Fruit fly (Drosophila melanogaster) whole organism, prepupa: ENCODE data around the gene robl37BC.

Experiments used
- Blimp-1 ChIP-seq: fragments of 200-800 bp; sonication (Bioruptor generic); optimal IDR thresholded peaks from 3 replicates; lab custom pipeline; 2017; ENCODE audit warnings: missing biosample characterization, missing genetic modification characterization, mild to moderate bottlenecking, moderate library complexity, missing genetic modification reagents
- CG10631 ChIP-seq: fragments of 200-800 bp; sonication (Bioruptor generic); optimal IDR thresholded peaks from 2 replicates; lab custom pipeline; 2016; ENCODE audit warnings: missing biosample characterization, missing genetic modification characterization
- CG10669 ChIP-seq: fragments of 200-800 bp; sonication (Bioruptor generic); optimal IDR thresholded peaks from 3 replicates; lab custom pipeline; 2018; ENCODE audit warnings: missing biosample characterization, mild to moderate bottlenecking, missing genetic modification characterization, moderate library complexity
- CG11294 ChIP-seq: fragments of 200-800 bp; sonication (Bioruptor generic); IDR thresholded peaks from 2 replicates; pipeline ENCODE4 v1.3.6; 2022; ENCODE audit warnings: missing biosample characterization, missing genetic modification characterization
- CG11762 ChIP-seq: fragments of 200-800 bp; sonication (Bioruptor generic); optimal IDR thresholded peaks from 3 replicates; lab custom pipeline; 2016; ENCODE audit warnings: missing biosample characterization, missing genetic modification characterization; ENCODE audit not compliant: insufficient read depth
- CG1621 ChIP-seq: fragments of 200-800 bp; sonication (Bioruptor generic); optimal IDR thresholded peaks from 3 replicates; lab custom pipeline; 2018; ENCODE audit warnings: missing biosample characterization, mild to moderate bottlenecking, missing genetic modification characterization
- CG16779 ChIP-seq: fragments of 200-800 bp; sonication (Bioruptor generic); optimal IDR thresholded peaks from 3 replicates; lab custom pipeline; 2017; ENCODE audit warnings: missing biosample characterization, mild to moderate bottlenecking, missing genetic modification characterization
- CG3032 ChIP-seq: fragments of 200-800 bp; optimal IDR thresholded peaks from 2 replicates; lab custom pipeline; 2019; ENCODE audit warnings: missing biosample characterization, mild to moderate bottlenecking, missing genetic modification characterization, moderate library complexity
- CG31627 ChIP-seq: fragments of 200-800 bp; sonication (Bioruptor generic); optimal IDR thresholded peaks from 3 replicates; lab custom pipeline; 2016; ENCODE audit warnings: missing biosample characterization, missing genetic modification characterization
- CG34406 ChIP-seq: fragments of 200-800 bp; sonication (Bioruptor generic); optimal IDR thresholded peaks from 3 replicates; lab custom pipeline; 2016; ENCODE audit warnings: missing biosample characterization, missing genetic modification characterization
- CG3919 ChIP-seq: fragments of 200-800 bp; sonication (Bioruptor generic); optimal IDR thresholded peaks from 3 replicates; lab custom pipeline; 2016; ENCODE audit warnings: missing biosample characterization, missing genetic modification characterization
- CG6163 ChIP-seq: fragments of 200-800 bp; sonication (Bioruptor generic); IDR thresholded peaks from 3 replicates; pipeline ENCODE4 v1.3.6; 2022; ENCODE audit warnings: missing biosample characterization, missing genetic modification characterization
- CG6276 ChIP-seq: fragments of 200-800 bp; sonication (Bioruptor generic); optimal IDR thresholded peaks from 2 replicates; lab custom pipeline; 2017; ENCODE audit warnings: missing biosample characterization, mild to moderate bottlenecking, missing genetic modification characterization
- CG6792 ChIP-seq: fragments of 200-800 bp; sonication (Bioruptor generic); optimal IDR thresholded peaks from 3 replicates; lab custom pipeline; 2016; ENCODE audit warnings: missing biosample characterization, missing genetic modification characterization
- CG6808 ChIP-seq: fragments of 200-800 bp; sonication (Bioruptor generic); optimal IDR thresholded peaks from 3 replicates; lab custom pipeline; 2017; ENCODE audit warnings: missing biosample characterization, missing genetic modification characterization, mild to moderate bottlenecking, moderate library complexity, missing genetic modification reagents
- CG7368 ChIP-seq: fragments of 200-800 bp; sonication (Bioruptor generic); optimal IDR thresholded peaks from 3 replicates; lab custom pipeline; 2016; ENCODE audit warnings: missing biosample characterization, missing genetic modification characterization
- CG8119 ChIP-seq: fragments of 200-800 bp; sonication (Bioruptor generic); IDR thresholded peaks from 3 replicates; pipeline ENCODE4 v1.3.6; 2022; ENCODE audit warnings: missing biosample characterization, missing genetic modification characterization
- CG8632 ChIP-seq: fragments of 200-800 bp; sonication (Bioruptor generic); optimal IDR thresholded peaks from 3 replicates; lab custom pipeline; 2016; ENCODE audit warnings: missing biosample characterization, missing genetic modification characterization
- CG9139 ChIP-seq: fragments of 200-800 bp; sonication (Bioruptor generic); optimal IDR thresholded peaks from 3 replicates; lab custom pipeline; 2017; ENCODE audit warnings: missing biosample characterization, mild to moderate bottlenecking, missing genetic modification characterization
- Eip75B ChIP-seq: fragments of 200-800 bp; sonication (Bioruptor generic); optimal IDR thresholded peaks from 3 replicates; lab custom pipeline; 2016; ENCODE audit warnings: missing biosample characterization, missing genetic modification characterization
- Eip78C ChIP-seq: fragments of 200-800 bp; sonication (Bioruptor generic); peaks from one replicate; lab custom pipeline; 2016; ENCODE audit warnings: missing biosample characterization, missing genetic modification characterization
- Eip93F ChIP-seq: fragments of 200-800 bp; sonication (Bioruptor generic); optimal IDR thresholded peaks from 2 replicates; lab custom pipeline; 2016; ENCODE audit warnings: missing biosample characterization, mild to moderate bottlenecking, missing genetic modification characterization
- Ets96B ChIP-seq: fragments of 200-800 bp; optimal IDR thresholded peaks from 2 replicates; lab custom pipeline; 2019; ENCODE audit warnings: missing biosample characterization, mild to moderate bottlenecking, missing genetic modification characterization, moderate library complexity
- Gug ChIP-seq: fragments of 200-800 bp; sonication (Bioruptor generic); IDR thresholded peaks from 2 replicates; pipeline ENCODE4 v1.3.6; 2022; ENCODE audit warnings: missing biosample characterization, missing genetic modification characterization
- Hr38 ChIP-seq: sonication (Bioruptor generic); optimal IDR thresholded peaks from 2 replicates; lab custom pipeline; 2016; ENCODE audit warnings: missing biosample characterization, missing genetic modification characterization
- Hr39 ChIP-seq: fragments of 200-800 bp; sonication (Bioruptor generic); optimal IDR thresholded peaks from 2 replicates; lab custom pipeline; 2016; ENCODE audit warnings: missing biosample characterization, missing genetic modification characterization
- Hr4 ChIP-seq: fragments of 200-800 bp; sonication (Bioruptor generic); optimal IDR thresholded peaks from 3 replicates; lab custom pipeline; 2016; ENCODE audit warnings: missing biosample characterization, missing genetic modification characterization
- Lpt ChIP-seq: fragments of 200-800 bp; sonication (Bioruptor generic); optimal IDR thresholded peaks from 3 replicates; lab custom pipeline; 2016; ENCODE audit warnings: missing biosample characterization, missing genetic modification characterization
- Met ChIP-seq: fragments of 200-800 bp; sonication (Bioruptor generic); optimal IDR thresholded peaks from 3 replicates; lab custom pipeline; 2016; ENCODE audit warnings: missing biosample characterization, missing genetic modification characterization
- Smox ChIP-seq: fragments of 200-800 bp; sonication (Bioruptor generic); optimal IDR thresholded peaks from 3 replicates; lab custom pipeline; 2016; ENCODE audit warnings: missing biosample characterization, missing genetic modification characterization
- Sox102F ChIP-seq: fragments of 200-800 bp; sonication (Bioruptor generic); optimal IDR thresholded peaks from 2 replicates; lab custom pipeline; 2016; ENCODE audit warnings: missing biosample characterization, mild to moderate bottlenecking, missing genetic modification characterization
- Sox15 ChIP-seq: fragments of 200-800 bp; sonication (Bioruptor generic); optimal IDR thresholded peaks from 3 replicates; lab custom pipeline; 2016; ENCODE audit warnings: missing biosample characterization, missing genetic modification characterization
- achi ChIP-seq: fragments of 200-800 bp; sonication (Bioruptor generic); optimal IDR thresholded peaks from 3 replicates; lab custom pipeline; 2016; ENCODE audit warnings: missing biosample characterization, missing genetic modification characterization
- cyc ChIP-seq: fragments of 200-800 bp; sonication (Bioruptor generic); optimal IDR thresholded peaks from 3 replicates; lab custom pipeline; 2016; ENCODE audit warnings: missing biosample characterization, missing genetic modification characterization
- dac ChIP-seq: fragments of 200-800 bp; sonication (Bioruptor generic); optimal IDR thresholded peaks from 2 replicates; lab custom pipeline; 2017; ENCODE audit warnings: missing biosample characterization, mild to moderate bottlenecking, missing genetic modification characterization
- dsx ChIP-seq: fragments of 200-800 bp; optimal IDR thresholded peaks from 3 replicates; lab custom pipeline; 2019; ENCODE audit warnings: missing biosample characterization, mild to moderate bottlenecking, missing genetic modification characterization, moderate library complexity; ENCODE audit not compliant: poor library complexity, severe bottlenecking
- eg ChIP-seq: fragments of 200-800 bp; sonication (Bioruptor generic); IDR thresholded peaks from 3 replicates; pipeline ENCODE4 v1.3.6; 2022; ENCODE audit warnings: missing biosample characterization, missing genetic modification characterization
- esn ChIP-seq: fragments of 200-800 bp; sonication (Bioruptor generic); optimal IDR thresholded peaks from 2 replicates; lab custom pipeline; 2016; ENCODE audit warnings: missing biosample characterization, mild to moderate bottlenecking, missing genetic modification characterization, moderate library complexity
- fd59A ChIP-seq: fragments of 200-800 bp; sonication (Bioruptor generic); optimal IDR thresholded peaks from 2 replicates; lab custom pipeline; 2017; ENCODE audit warnings: missing biosample characterization, mild to moderate bottlenecking, missing genetic modification characterization, missing genetic modification reagents
- fkh ChIP-seq: fragments of 200-800 bp; sonication (Bioruptor generic); optimal IDR thresholded peaks from 3 replicates; lab custom pipeline; 2017; ENCODE audit warnings: missing biosample characterization, mild to moderate bottlenecking, missing genetic modification characterization, moderate library complexity
- lz ChIP-seq: fragments of 200-800 bp; sonication (Bioruptor generic); optimal IDR thresholded peaks from 3 replicates; lab custom pipeline; 2016; ENCODE audit warnings: missing biosample characterization, missing genetic modification characterization
- net ChIP-seq: fragments of 200-800 bp; sonication (Bioruptor generic); optimal IDR thresholded peaks from 3 replicates; lab custom pipeline; 2016; ENCODE audit warnings: missing biosample characterization, missing genetic modification characterization
- pdm3 ChIP-seq: fragments of 200-800 bp; sonication (Bioruptor generic); optimal IDR thresholded peaks from 3 replicates; lab custom pipeline; 2016; ENCODE audit warnings: missing biosample characterization, missing genetic modification characterization
- salr ChIP-seq, 2 experiments: fragments of 200-800 bp; sonication (Bioruptor generic); optimal IDR thresholded peaks; 3 replicates each; lab custom pipeline; 2016 to 2018; ENCODE audit warnings: missing biosample characterization in 2 of 2, missing genetic modification characterization in 2 of 2, mild to moderate bottlenecking in 1 of 2
- spab ChIP-seq: fragments of 200-800 bp; sonication (Bioruptor generic); optimal IDR thresholded peaks from 2 replicates; lab custom pipeline; 2017; ENCODE audit warnings: missing biosample characterization, mild to moderate bottlenecking, missing genetic modification characterization, missing genetic modification reagents
- svp ChIP-seq: fragments of 200-800 bp; sonication (Bioruptor generic); peaks from one replicate; lab custom pipeline; 2016; ENCODE audit warnings: missing biosample characterization, missing genetic modification characterization
- topi ChIP-seq: fragments of 200-800 bp; sonication (Bioruptor generic); optimal IDR thresholded peaks from 3 replicates; lab custom pipeline; 2016; ENCODE audit warnings: missing biosample characterization, missing genetic modification characterization
- vri ChIP-seq: fragments of 200-800 bp; sonication (Bioruptor generic); optimal IDR thresholded peaks from 3 replicates; lab custom pipeline; 2016; ENCODE audit warnings: missing biosample characterization, mild to moderate bottlenecking, missing genetic modification characterization

The robl37BC gene

DNA sequence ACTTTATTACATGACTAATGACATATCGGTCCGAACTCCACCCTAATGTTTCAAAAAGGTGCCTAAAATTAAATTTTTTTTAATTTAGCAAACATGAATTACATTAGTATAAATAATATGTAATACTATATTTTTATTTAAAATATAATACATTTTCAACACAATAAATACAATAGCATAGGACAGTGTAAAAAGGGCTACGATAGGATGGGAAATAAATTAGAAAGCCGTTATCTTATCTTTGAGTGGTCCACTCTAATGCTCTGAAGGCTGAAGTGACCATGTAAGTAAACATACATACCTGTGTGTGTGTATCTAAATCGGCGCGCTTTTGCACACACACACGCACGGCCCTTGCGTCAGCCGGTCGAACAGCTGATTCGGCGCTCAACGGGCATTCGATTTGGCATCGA lies 7.7 kb upstream of the robl37BC start, which contains the start of gene CG31793 (continued):
- TF ChIP-seq CG7368 (GFP tag; lab: Kevin White, UChicago) (no peak), spab (GFP tag; lab: Kevin White, UChicago) (peak; percentile 24), Blimp-1 (no peak), CG3032 (tag; lab: Kevin White, UChicago) (peak; percentile 54), CG10669 (GFP tag; lab: Kevin White, UChicago) (peak; percentile 35), fkh (GFP tag; lab: Kevin White, UChicago) (peak; percentile 76), CG8632 (GFP tag; lab: Kevin White, UChicago) (peak; percentile 42), fd59A (no peak), CG16779 (tag; lab: Kevin White, UChicago) (peak; percentile 22), CG6808 (peak; percentile 40), CG8119 (GFP tag; lab: Robert Waterston, UW) (peak; percentile 80), dsx (peak; percentile 63), svp (GFP tag; lab: Kevin White, UChicago) (no peak), Eip93F (GFP tag; lab: Kevin White, UChicago) (no peak), Hr4 (peak; percentile 36), CG10631 (GFP tag; lab: Kevin White, UChicago) (peak; percentile 49), CG11762 (peak; percentile 44), CG6276 (GFP tag; lab: Kevin White, UChicago) (peak; percentile 76), Hr39 (GFP tag; lab: Kevin White, UChicago) (no peak), esn (GFP tag; lab: Kevin White, UChicago) (peak; percentile 57), Ets96B (peak; percentile 60), CG6792 (GFP tag; lab: Kevin White, UChicago) (peak; percentile 42), vri (peak; percentile 58)

DNA sequence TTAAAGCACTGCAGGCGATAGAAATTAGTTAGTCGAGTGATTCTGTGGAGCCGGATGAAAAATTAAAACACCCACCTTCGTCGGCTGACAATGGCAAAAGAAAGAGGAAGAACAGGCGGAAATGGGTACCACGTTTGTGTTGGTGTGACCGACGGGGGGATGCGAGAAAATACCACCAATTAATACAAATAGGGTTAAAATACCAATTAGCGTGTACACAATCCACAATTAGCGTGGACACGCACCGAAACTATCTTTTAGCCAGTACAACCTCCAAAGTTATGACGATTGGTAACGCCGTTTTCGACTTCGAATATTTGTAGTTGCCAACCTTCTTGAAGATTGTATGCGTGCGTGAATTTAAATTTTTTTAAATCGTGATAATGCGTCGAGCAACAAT lies 1.5 kb upstream of the robl37BC start, which contains the start of gene RpL30:
Gene RpL30 (minus strand): TSS at position 177 of the 400 bp plus-strand sequence.
- TF ChIP-seq Met (GFP tag; lab: Kevin White, UChicago): peak; percentile 85
- TF ChIP-seq cyc (GFP tag; lab: Kevin White, UChicago): peak; percentile 77
- TF ChIP-seq CG1621: peak; percentile 78
- no peak for TF ChIP-seq Gug (GFP tag; lab: Robert Waterston, UW)
- TF ChIP-seq CG34406 (GFP tag; lab: Kevin White, UChicago): peak; percentile 81
- TF ChIP-seq CG8632 (GFP tag; lab: Kevin White, UChicago): peak; percentile 61
- TF ChIP-seq pdm3 (GFP tag; lab: Kevin White, UChicago): peak; percentile 70
- peak; percentile 96 for TF ChIP-seq CG6808
- peak; percentile 80 for TF ChIP-seq achi (GFP tag; lab: Kevin White, UChicago)
- TF ChIP-seq dac (GFP tag; lab: Kevin White, UChicago): peak; percentile 60
- peak; percentile 83 for TF ChIP-seq vri
- peak in 1 of 2 experiments; percentile 84 for TF ChIP-seq salr (GFP tag; optimal IDR thresholded peaks at IDR 0.05; lab: Kevin White, UChicago)
- TF ChIP-seq esn (GFP tag; lab: Kevin White, UChicago): peak; percentile 87
- peak; percentile 26 for TF ChIP-seq Hr4
- peak; percentile 69 for TF ChIP-seq CG7368 (GFP tag; lab: Kevin White, UChicago)
- peak; percentile 65 for TF ChIP-seq Hr39 (GFP tag; lab: Kevin White, UChicago)
- peak; percentile 52 for TF ChIP-seq CG11762
- peak; percentile 70 for TF ChIP-seq CG31627
- peak; percentile 62 for TF ChIP-seq Smox (GFP tag; lab: Kevin White, UChicago)
- peak; percentile 85 for TF ChIP-seq CG16779 (tag; lab: Kevin White, UChicago)
- TF ChIP-seq fkh (GFP tag; lab: Kevin White, UChicago): peak; percentile 79
- peak; percentile 73 for TF ChIP-seq svp (GFP tag; lab: Kevin White, UChicago)
- TF ChIP-seq topi (GFP tag; lab: Kevin White, UChicago): peak; percentile 84
- no peak for TF ChIP-seq Hr38
- TF ChIP-seq CG11294 (GFP tag; lab: Robert Waterston, UW): peak; percentile 56
- peak; percentile 69 for TF ChIP-seq CG6792 (GFP tag; lab: Kevin White, UChicago)
- peak; percentile 91 for TF ChIP-seq CG3919 (GFP tag; lab: Kevin White, UChicago)
- TF ChIP-seq Eip75B (GFP tag; lab: Kevin White, UChicago): peak; percentile 83
- peak; percentile 43 for TF ChIP-seq fd59A
- peak; percentile 82 for TF ChIP-seq lz (GFP tag; lab: Kevin White, UChicago)
- TF ChIP-seq CG6276 (GFP tag; lab: Kevin White, UChicago): peak; percentile 39
- peak; percentile 86 for TF ChIP-seq Sox102F (GFP tag; lab: Kevin White, UChicago)
- peak; percentile 84 for TF ChIP-seq CG9139 (GFP tag; lab: Kevin White, UChicago)
- TF ChIP-seq Sox15 (GFP tag; lab: Kevin White, UChicago): peak; percentile 36
- TF ChIP-seq Eip78C (GFP tag; lab: Kevin White, UChicago): peak; percentile 93
- TF ChIP-seq net (GFP tag; lab: Kevin White, UChicago): peak; percentile 90
- TF ChIP-seq eg (GFP tag; lab: Robert Waterston, UW): peak; percentile 85
- no peak for TF ChIP-seq Lpt
- peak; percentile 91 for TF ChIP-seq CG6163 (GFP tag; lab: Robert Waterston, UW)
- 0 out of 3 replicates have a peak, but pooled peaks have one; percentile 44 for TF ChIP-seq CG8119 (GFP tag; lab: Robert Waterston, UW)
